Fruit fly (Drosophila melanogaster): ENCODE results near the gene CG14572.

The CG14572 gene

DNA sequence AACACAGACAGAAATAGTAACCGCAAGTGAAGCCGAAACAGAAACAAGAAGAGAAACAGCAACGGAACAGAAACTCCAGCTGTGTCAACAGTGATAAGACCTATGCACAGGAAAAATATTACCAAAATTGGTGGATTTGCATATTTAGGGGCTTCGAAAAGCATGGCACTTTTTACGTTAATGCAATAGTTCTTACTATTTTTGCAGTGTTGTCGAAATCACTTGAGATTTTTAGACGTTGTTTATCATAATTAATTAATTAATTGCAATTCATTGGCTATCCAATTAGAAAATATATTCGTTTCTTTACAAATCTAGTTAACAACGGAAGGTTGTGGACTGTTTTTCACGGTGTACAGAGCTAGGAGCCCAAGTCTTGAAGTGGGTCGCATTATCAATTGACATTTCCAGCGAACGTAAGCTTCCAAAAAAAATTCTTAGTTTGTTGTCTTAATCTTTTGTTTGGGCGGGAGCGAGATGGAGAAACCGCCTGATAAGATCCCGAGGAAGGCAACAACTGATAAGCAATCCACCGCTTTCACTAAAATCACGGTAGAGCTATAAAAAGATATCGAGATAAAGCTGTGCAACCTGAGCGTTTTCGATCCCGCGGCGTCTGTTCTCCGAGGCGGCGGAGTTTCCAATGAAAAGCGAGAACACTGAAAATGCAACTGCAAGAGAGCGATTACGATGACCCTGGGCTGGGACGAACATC is 14.2 kb upstream of the CG14572 start:
- TF ChIP-seq Blimp-1 (GFP tag; optimal IDR thresholded peaks at IDR 0.05): peak; percentile 27
- TF ChIP-seq CG1603 (tag; optimal IDR thresholded peaks at IDR 0.05): peak; percentile 1
- TF ChIP-seq CG12155 (GFP tag; optimal IDR thresholded peaks at IDR 0.05): no peak
- TF ChIP-seq CG11247 (GFP tag; IDR thresholded peaks at IDR 0.05): peak; percentile 54; the same call in 1 of the 2 replicates
- peak; percentile 66 for TF ChIP-seq gem (tag; optimal IDR thresholded peaks at IDR 0.05)
- TF ChIP-seq CG4424 (GFP tag; optimal IDR thresholded peaks at IDR 0.05): peak; percentile 23
- TF ChIP-seq trem (tag; optimal IDR thresholded peaks at IDR 0.05): peak; percentile 10
- no peak for TF ChIP-seq gcm2 (GFP tag; optimal IDR thresholded peaks at IDR 0.05)
- peak; percentile 1 for TF ChIP-seq CG8359 (GFP tag; optimal IDR thresholded peaks at IDR 0.05; ENCODE audit: borderline replicate concordance)
- no peak for TF ChIP-seq CG17802 (tag; optimal IDR thresholded peaks at IDR 0.05)
- TF ChIP-seq CG1529 (GFP tag; optimal IDR thresholded peaks at IDR 0.05): peak; percentile 22
- peak; percentile 25 for TF ChIP-seq CoRest (tag; optimal IDR thresholded peaks at IDR 0.05)
- TF ChIP-seq lmd (GFP tag; IDR thresholded peaks at IDR 0.05): no peak
- TF ChIP-seq ssp (GFP tag; IDR thresholded peaks at IDR 0.05): no peak
- TF ChIP-seq CG10462 (GFP tag; optimal IDR thresholded peaks at IDR 0.05): no peak
- peak; percentile 15 for TF ChIP-seq Chrac-16 (GFP tag; optimal IDR thresholded peaks at IDR 0.05)
- TF ChIP-seq CG8924 (tag; optimal IDR thresholded peaks at IDR 0.05): peak; percentile 9
- TF ChIP-seq fd96Cb (tag; optimal IDR thresholded peaks at IDR 0.05): peak; percentile 38
- TF ChIP-seq bigmax (GFP tag; optimal IDR thresholded peaks at IDR 0.05): no peak
- TF ChIP-seq fd64A (GFP tag; optimal IDR thresholded peaks at IDR 0.05): no peak
- no peak for TF ChIP-seq pros (GFP tag; optimal IDR thresholded peaks at IDR 0.05)
- TF ChIP-seq CG4820 (GFP tag; optimal IDR thresholded peaks at IDR 0.05): peak; percentile 9
- no peak for TF ChIP-seq prd (optimal IDR thresholded peaks at IDR 0.05)
- TF ChIP-seq prd (GFP tag; IDR thresholded peaks at IDR 0.05): peak; percentile 35; the same call in 1 of the 3 replicates
- TF ChIP-seq ATbp (GFP tag; optimal IDR thresholded peaks at IDR 0.05): peak; percentile 12
- peak; percentile 60 for TF ChIP-seq phol (tag; optimal IDR thresholded peaks at IDR 0.05)
- TF ChIP-seq Trl (optimal IDR thresholded peaks at IDR 0.05): no peak
- TF ChIP-seq Trl (GFP tag; optimal IDR thresholded peaks at IDR 0.05): no peak
- TF ChIP-seq bsh (GFP tag; optimal IDR thresholded peaks at IDR 0.05): peak in 1 of 2 experiments; percentile 58
- peak; percentile 33 for TF ChIP-seq Ssrp (tag; optimal IDR thresholded peaks at IDR 0.05)
- peak; percentile 71 for TF ChIP-seq dmrt11E (tag; optimal IDR thresholded peaks at IDR 0.05)
- peak; percentile 16 for TF ChIP-seq CG30403 (GFP tag; optimal IDR thresholded peaks at IDR 0.05)
- no peak for TF ChIP-seq Hsf (GFP tag; optimal IDR thresholded peaks at IDR 0.05)
- TF ChIP-seq CG12942 (GFP tag; optimal IDR thresholded peaks at IDR 0.05): no peak
- peak; percentile 40; the same call in 2 of the 3 replicates for TF ChIP-seq row (GFP tag; IDR thresholded peaks at IDR 0.05)
- peak; percentile 32 for TF ChIP-seq CG8388 (GFP tag; optimal IDR thresholded peaks at IDR 0.05)
- TF ChIP-seq Oli (tag; optimal IDR thresholded peaks at IDR 0.05): peak; percentile 11
- peak; percentile 15 for TF ChIP-seq D19A (tag; optimal IDR thresholded peaks at IDR 0.05)
- TF ChIP-seq CG2202 (tag; optimal IDR thresholded peaks at IDR 0.05): peak; percentile 2
- TF ChIP-seq CG10267 (tag; optimal IDR thresholded peaks at IDR 0.05): peak; percentile 27
- no peak for TF ChIP-seq cg (GFP tag; optimal IDR thresholded peaks at IDR 0.05)
- peak; percentile 50 for TF ChIP-seq CG17829 (tag; optimal IDR thresholded peaks at IDR 0.05)
- TF ChIP-seq CG13424 (tag; optimal IDR thresholded peaks at IDR 0.05): peak; percentile 35
- TF ChIP-seq CG2120 (GFP tag; optimal IDR thresholded peaks at IDR 0.05): no peak
- no peak for TF ChIP-seq CG7372 (GFP tag; IDR thresholded peaks at IDR 0.05)
- no peak for TF ChIP-seq CG42726 (GFP tag; IDR thresholded peaks at IDR 0.05; ENCODE audit: partially characterized antibody)
- peak; percentile 9 for TF ChIP-seq az2 (GFP tag; optimal IDR thresholded peaks at IDR 0.05)
- no peak for TF ChIP-seq CG12071 (GFP tag; optimal IDR thresholded peaks at IDR 0.05)
- peak; percentile 65 for TF ChIP-seq CG15696 (tag; optimal IDR thresholded peaks at IDR 0.05)
